Fruit fly (Drosophila melanogaster) whole organism, embryonic: ENCODE data around the gene CG5498.

ENCODE experiments used
- Asciz ChIP-seq: fragments of 200-800 bp; sonication (Bioruptor generic); optimal IDR thresholded peaks from 2 replicates; lab custom pipeline; 2017; ENCODE audit warnings: missing biosample characterization, mild to moderate bottlenecking, missing genetic modification characterization, missing genetic modification reagents
- CG10274 ChIP-seq: fragments of 200-800 bp; sonication (Bioruptor generic); optimal IDR thresholded peaks from 3 replicates; lab custom pipeline; 2017; ENCODE audit warnings: missing biosample characterization, mild to moderate bottlenecking, missing genetic modification characterization
- CG10366 ChIP-seq: fragments of 200-800 bp; sonication (Bioruptor generic); IDR thresholded peaks from 2 replicates; pipeline ENCODE4 v1.3.6; 2022; ENCODE audit warnings: missing biosample characterization, missing genetic modification characterization
- CG10565 ChIP-seq: fragments of 200-800 bp; sonication (Bioruptor generic); optimal IDR thresholded peaks from 3 replicates; lab custom pipeline; 2016; ENCODE audit warnings: missing biosample characterization, mild to moderate bottlenecking, missing genetic modification characterization
- CG11093 ChIP-seq: fragments of 200-800 bp; sonication (Bioruptor generic); IDR thresholded peaks from 3 replicates; pipeline ENCODE4 v1.3.6; 2022; ENCODE audit warnings: missing biosample characterization, missing genetic modification characterization
- CG11696 ChIP-seq: fragments of 200-800 bp; sonication (Bioruptor generic); IDR thresholded peaks from 2 replicates; pipeline ENCODE4 v1.3.6; 2022; ENCODE audit warnings: missing biosample characterization, missing genetic modification characterization
- CG13287 ChIP-seq: fragments of 200-800 bp; sonication (Bioruptor generic); IDR thresholded peaks from 2 replicates; pipeline ENCODE4 v1.3.6; 2022; ENCODE audit warnings: missing biosample characterization, missing genetic modification characterization; ENCODE audit not compliant: partially characterized antibody
- CG14667 ChIP-seq: fragments of 200-800 bp; sonication (Bioruptor generic); IDR thresholded peaks from 2 replicates; pipeline ENCODE4 v1.3.6; 2022; ENCODE audit warnings: missing biosample characterization, missing genetic modification characterization
- CG17385 ChIP-seq: fragments of 200-800 bp; sonication (Bioruptor generic); optimal IDR thresholded peaks from 3 replicates; lab custom pipeline; 2018; ENCODE audit warnings: missing biosample characterization, mild to moderate bottlenecking, missing genetic modification characterization
- CG2129 ChIP-seq: fragments of 200-800 bp; sonication (Bioruptor generic); IDR thresholded peaks from 2 replicates; pipeline ENCODE4 v1.3.6; 2022; ENCODE audit warnings: missing biosample characterization, missing genetic modification characterization; ENCODE audit not compliant: partially characterized antibody
- CG3281 ChIP-seq: fragments of 200-800 bp; sonication (Bioruptor generic); optimal IDR thresholded peaks from 3 replicates; lab custom pipeline; 2017; ENCODE audit warnings: missing biosample characterization, mild to moderate bottlenecking, missing genetic modification characterization
- CG34224 ChIP-seq: fragments of 200-800 bp; sonication (Bioruptor generic); IDR thresholded peaks from 3 replicates; pipeline ENCODE4 v1.3.6; 2022; ENCODE audit warnings: missing biosample characterization, missing genetic modification characterization; ENCODE audit not compliant: partially characterized antibody
- CG4820 ChIP-seq: fragments of 200-800 bp; sonication (Bioruptor generic); optimal IDR thresholded peaks from 3 replicates; lab custom pipeline; 2016; ENCODE audit warnings: missing biosample characterization, missing genetic modification characterization
- CG6854 ChIP-seq: fragments of 200-800 bp; sonication (Bioruptor generic); optimal IDR thresholded peaks from 3 replicates; lab custom pipeline; 2017; ENCODE audit warnings: missing biosample characterization, mild to moderate bottlenecking, missing genetic modification characterization
- CG7357 ChIP-seq: fragments of 200-800 bp; sonication (Bioruptor generic); IDR thresholded peaks from 3 replicates; pipeline ENCODE4 v1.3.6; 2022; ENCODE audit warnings: missing biosample characterization, missing genetic modification characterization
- CG7928 ChIP-seq: fragments of 200-800 bp; sonication (Bioruptor generic); optimal IDR thresholded peaks from 2 replicates; lab custom pipeline; 2017; ENCODE audit warnings: missing biosample characterization, mild to moderate bottlenecking, missing genetic modification characterization
- CG9437 ChIP-seq: fragments of 200-800 bp; sonication (Bioruptor generic); optimal IDR thresholded peaks from 2 replicates; lab custom pipeline; 2018; ENCODE audit warnings: missing biosample characterization, mild to moderate bottlenecking, missing genetic modification characterization
- CG9727 ChIP-seq: fragments of 200-800 bp; sonication (Bioruptor generic); optimal IDR thresholded peaks from 3 replicates; lab custom pipeline; 2017; ENCODE audit warnings: missing biosample characterization, mild to moderate bottlenecking, missing genetic modification characterization
- CkIIα-i1 ChIP-seq: fragments of 200-800 bp; sonication (Bioruptor generic); IDR thresholded peaks from 2 replicates; pipeline ENCODE4 v1.3.6; 2022; ENCODE audit warnings: missing biosample characterization, missing genetic modification characterization
- E2f1 ChIP-seq: fragments of 200-800 bp; sonication (Bioruptor generic); IDR thresholded peaks from 2 replicates; pipeline ENCODE4 v1.3.6; 2022; ENCODE audit warnings: missing biosample characterization, missing genetic modification characterization
- ERR ChIP-seq: fragments of 200-800 bp; sonication (Bioruptor generic); optimal IDR thresholded peaks from 2 replicates; lab custom pipeline; 2016; ENCODE audit warnings: missing biosample characterization, missing genetic modification characterization
- H15 ChIP-seq: fragments of 200-800 bp; sonication (Bioruptor generic); IDR thresholded peaks from 3 replicates; pipeline ENCODE4 v1.3.6; 2022; ENCODE audit warnings: missing biosample characterization, missing genetic modification characterization
- Hr3 ChIP-seq: fragments of 200-800 bp; sonication (Bioruptor generic); optimal IDR thresholded peaks from 3 replicates; lab custom pipeline; 2016; ENCODE audit warnings: missing biosample characterization, missing genetic modification characterization
- Lhr ChIP-seq: fragments of 200-800 bp; sonication (Bioruptor generic); optimal IDR thresholded peaks from 3 replicates; lab custom pipeline; 2017; ENCODE audit warnings: mild to moderate bottlenecking, missing biosample characterization, missing genetic modification reagents, missing genetic modification characterization
- Lpt ChIP-seq: fragments of >200 bp; optimal IDR thresholded peaks from 2 replicates; lab custom pipeline; 2018; ENCODE audit warnings: missing biosample characterization, missing genetic modification characterization
- Med ChIP-seq: fragments of 200-800 bp; sonication (Bioruptor generic); peaks from one replicate; lab custom pipeline; 2016; ENCODE audit warnings: missing biosample characterization, missing genetic modification characterization, mild to moderate bottlenecking, inconsistent platforms, moderate library complexity
- Meics ChIP-seq: fragments of 200-800 bp; sonication (Bioruptor generic); optimal IDR thresholded peaks from 2 replicates; lab custom pipeline; 2017; ENCODE audit warnings: missing biosample characterization, mild to moderate bottlenecking, missing genetic modification characterization
- Optix ChIP-seq: fragments of 200-800 bp; sonication (Bioruptor generic); IDR thresholded peaks from 3 replicates; pipeline ENCODE4 v1.3.6; 2022; ENCODE audit warnings: missing biosample characterization, missing genetic modification characterization
- PHDP ChIP-seq: fragments of 200-800 bp; sonication (Bioruptor generic); optimal IDR thresholded peaks from 3 replicates; lab custom pipeline; 2018; ENCODE audit warnings: missing biosample characterization, mild to moderate bottlenecking, missing genetic modification characterization, moderate library complexity
- ash1 ChIP-seq: fragments of 200-800 bp; sonication (Bioruptor generic); optimal IDR thresholded peaks from 2 replicates; lab custom pipeline; 2018; ENCODE audit warnings: missing biosample characterization, mild to moderate bottlenecking, missing genetic modification characterization
- az2 ChIP-seq: fragments of 200-800 bp; sonication (Bioruptor generic); optimal IDR thresholded peaks from 3 replicates; lab custom pipeline; 2016; ENCODE audit warnings: missing biosample characterization, missing genetic modification characterization
- chinmo ChIP-seq: fragments of 200-800 bp; sonication (Bioruptor generic); IDR thresholded peaks from 4 replicates; pipeline ENCODE4 v1.3.6; 2022; ENCODE audit warnings: missing biosample characterization, missing genetic modification characterization; ENCODE audit not compliant: partially characterized antibody
- corto ChIP-seq: fragments of 200-800 bp; sonication (Bioruptor generic); optimal IDR thresholded peaks from 2 replicates; lab custom pipeline; 2016; ENCODE audit warnings: missing biosample characterization, mild to moderate bottlenecking, missing genetic modification characterization, moderate library complexity
- cwo ChIP-seq: fragments of 200-800 bp; sonication (Bioruptor generic); optimal IDR thresholded peaks from 3 replicates; lab custom pipeline; 2017; ENCODE audit warnings: missing biosample characterization, missing genetic modification characterization, mild to moderate bottlenecking, moderate library complexity, missing genetic modification reagents
- dpn ChIP-seq, 2 experiments: fragments of 200-800 bp; sonication (Bioruptor generic); optimal IDR thresholded peaks; 3 replicates each; lab custom pipeline; 2016; ENCODE audit warnings: missing biosample characterization in 2 of 2, missing genetic modification characterization in 2 of 2
- en ChIP-seq: fragments of 200-800 bp; sonication (Bioruptor generic); optimal IDR thresholded peaks from 2 replicates; lab custom pipeline; 2016; ENCODE audit warnings: missing biosample characterization, missing genetic modification characterization
- fd3F ChIP-seq: fragments of 200-800 bp; sonication (Bioruptor generic); optimal IDR thresholded peaks from 2 replicates; lab custom pipeline; 2018; ENCODE audit warnings: missing biosample characterization, mild to moderate bottlenecking, missing genetic modification characterization, moderate library complexity
- hb ChIP-seq: fragments of 200-800 bp; sonication (Bioruptor generic); IDR thresholded peaks from 3 replicates; pipeline ENCODE4 v1.3.6; 2022; ENCODE audit warnings: missing biosample characterization, missing genetic modification characterization; ENCODE audit not compliant: partially characterized antibody
- jing ChIP-seq: fragments of 200-800 bp; sonication (Bioruptor generic); optimal IDR thresholded peaks from 2 replicates; lab custom pipeline; 2018; ENCODE audit warnings: missing biosample characterization, mild to moderate bottlenecking, missing genetic modification characterization
- jumu ChIP-seq: fragments of 200-800 bp; sonication (Bioruptor generic); optimal IDR thresholded peaks from 3 replicates; lab custom pipeline; 2016; ENCODE audit warnings: missing biosample characterization, missing genetic modification characterization
- phol ChIP-seq: fragments of 200-800 bp; sonication (Bioruptor generic); optimal IDR thresholded peaks from 3 replicates; lab custom pipeline; 2018; ENCODE audit warnings: missing biosample characterization, mild to moderate bottlenecking, missing genetic modification characterization, moderate library complexity
- rib ChIP-seq: fragments of 200-800 bp; sonication (Bioruptor generic); IDR thresholded peaks from 2 replicates; pipeline ENCODE4 v1.3.6; 2022; ENCODE audit warnings: missing biosample characterization, missing genetic modification characterization
- sd ChIP-seq: fragments of 200-800 bp; sonication (Bioruptor generic); optimal IDR thresholded peaks from 3 replicates; lab custom pipeline; 2018; ENCODE audit warnings: missing biosample characterization, mild to moderate bottlenecking, missing genetic modification characterization, moderate library complexity
- sim ChIP-seq: fragments of 200-800 bp; sonication (Bioruptor generic); IDR thresholded peaks from 2 replicates; pipeline ENCODE4 v1.3.6; 2022; ENCODE audit warnings: missing biosample characterization, missing genetic modification characterization
- sisA ChIP-seq: fragments of 200-800 bp; sonication (Bioruptor generic); IDR thresholded peaks from 2 replicates; pipeline ENCODE4 v1.3.6; 2022; ENCODE audit warnings: missing biosample characterization, missing genetic modification characterization
- slp2 ChIP-seq: fragments of 200-800 bp; sonication (Bioruptor generic); optimal IDR thresholded peaks from 2 replicates; lab custom pipeline; 2016; ENCODE audit warnings: missing biosample characterization, missing genetic modification characterization
- tio ChIP-seq: fragments of 200-800 bp; sonication (Bioruptor generic); optimal IDR thresholded peaks from 2 replicates; lab custom pipeline; 2017; ENCODE audit warnings: missing biosample characterization, missing genetic modification characterization, inconsistent platforms
- tup ChIP-seq: fragments of 200-800 bp; sonication (Bioruptor generic); optimal IDR thresholded peaks from 2 replicates; lab custom pipeline; 2016; ENCODE audit warnings: missing biosample characterization, mild to moderate bottlenecking, missing genetic modification characterization, moderate library complexity
- twi ChIP-seq: fragments of 200-800 bp; optimal IDR thresholded peaks from 2 replicates; lab custom pipeline; 2019; ENCODE audit warnings: missing biosample characterization, mild to moderate bottlenecking, missing genetic modification characterization, moderate library complexity

CG5498 gene

dm6 chr3L:20395257-20395909 is 11.5 kb upstream of the CG5498 start (continued):
- TF ChIP-seq CG10366 (GFP tag; lab: Robert Waterston, UW) (peak; percentile 31; the same call in 1 of the 2 replicates), CG11093 (GFP tag; lab: Robert Waterston, UW) (no peak), Asciz (GFP tag; lab: Kevin White, UChicago) (no peak), chinmo (GFP tag; lab: Robert Waterston, UW) (peak; percentile 90; the same call in 3 of the 4 replicates), CG2129 (GFP tag; lab: Robert Waterston, UW) (no peak), tio (peak; percentile 24), cwo (GFP tag; lab: Kevin White, UChicago) (peak; percentile 85), CG13287 (GFP tag; lab: Robert Waterston, UW) (peak; percentile 48), H15 (GFP tag; lab: Robert Waterston, UW) (no peak), Hr3 (GFP tag; lab: Kevin White, UChicago) (peak; percentile 48), corto (GFP tag; lab: Kevin White, UChicago) (no peak), CG11696 (no peak), az2 (no peak), CG17385 (GFP tag; lab: Kevin White, UChicago) (peak; percentile 30), CkIIα-i1 (no peak), Lhr (GFP tag; lab: Kevin White, UChicago) (no peak), sim (no peak), ERR (GFP tag; lab: Kevin White, UChicago) (no peak), ash1 (GFP tag; lab: Kevin White, UChicago) (no peak), CG6854 (peak; percentile 32), hb (GFP tag; lab: Robert Waterston, UW) (no peak), CG34224 (peak; percentile 42; the same call in 2 of the 3 replicates), Lpt (GFP tag; lab: Kevin White, UChicago) (no peak), jumu (GFP tag; lab: Kevin White, UChicago) (no peak), rib (GFP tag; lab: Robert Waterston, UW) (no peak), sisA (GFP tag; lab: Robert Waterston, UW) (0 out of 2 replicates have a peak, but pooled peaks have one; percentile 15), tup (GFP tag; lab: Kevin White, UChicago) (no peak), CG7357 (GFP tag; lab: Robert Waterston, UW) (no peak), CG4820 (GFP tag; lab: Kevin White, UChicago) (peak; percentile 59), PHDP (tag; lab: Kevin White, UChicago) (peak; percentile 27), Optix (GFP tag; lab: Robert Waterston, UW) (no peak), sd (tag; lab: Kevin White, UChicago) (peak; percentile 70), CG9437 (GFP tag; lab: Kevin White, UChicago) (no peak), CG3281 (peak; percentile 62), slp2 (no peak), fd3F (GFP tag; lab: Kevin White, UChicago) (peak; percentile 7), dpn (GFP tag; optimal IDR thresholded peaks at IDR 0.05; lab: Kevin White, UChicago) (peak; percentile 37 to 49), Med (peak; percentile 87), CG10274 (GFP tag; lab: Kevin White, UChicago) (peak; percentile 13), CG9727 (peak; percentile 57), twi (tag; lab: Kevin White, UChicago) (no peak), phol (tag; lab: Kevin White, UChicago) (peak; percentile 9), Meics (GFP tag; lab: Kevin White, UChicago) (peak; percentile 76), jing (GFP tag; lab: Kevin White, UChicago) (no peak), E2f1 (GFP tag; lab: Robert Waterston, UW) (peak; percentile 54; the same call in 1 of the 2 replicates), en (no peak), CG7928 (GFP tag; lab: Kevin White, UChicago) (no peak), CG14667 (GFP tag; lab: Robert Waterston, UW) (no peak), CG10565 (GFP tag; lab: Kevin White, UChicago) (no peak)
